Worm (Caenorhabditis elegans): ENCODE measurements around the gene K12D9.1.

Gene K12D9.1

ce11 chrV:2999736-3000135 is 14.5 kb upstream of the K12D9.1 start, which contains the start of gene srw-119:
srw-119 (minus strand) TSS chrV:2999836.
- TF ChIP-seq egl-27 (tag; optimal IDR thresholded peaks at IDR 0.05) (no peak), snpc-4 (tag; optimal IDR thresholded peaks at IDR 0.05) (no peak), nhr-25 (tag; optimal IDR thresholded peaks at IDR 0.05) (no peak), gmeb-1 (tag; optimal IDR thresholded peaks at IDR 0.05) (no peak), nhr-237 (tag; optimal IDR thresholded peaks at IDR 0.05) (no peak), alr-1 (tag; optimal IDR thresholded peaks at IDR 0.05) (no peak)

DNA sequence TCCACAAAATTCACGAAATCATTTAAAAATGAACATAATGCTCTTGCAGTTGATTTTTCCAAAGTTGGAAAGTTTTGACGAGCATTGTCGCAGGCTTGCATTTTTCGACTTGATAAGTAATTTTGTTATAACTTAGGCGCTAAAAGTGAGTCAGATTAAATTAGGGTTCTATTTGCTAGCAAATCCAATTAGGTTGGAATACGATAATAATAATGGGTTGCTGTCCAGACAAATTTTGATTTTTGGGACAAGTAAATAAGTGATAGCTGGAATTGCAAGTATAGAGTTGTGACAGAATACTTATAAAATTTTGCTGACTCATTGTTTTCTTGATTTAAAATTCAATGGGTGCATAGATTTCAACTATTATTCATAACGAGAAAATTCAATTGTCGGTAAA is 8.3 kb upstream of the K12D9.1 start, which contains the start of gene srw-112:
srw-112 (minus strand) TSS at position 101 of the 400 bp plus-strand sequence.
- no peak for TF ChIP-seq blmp-1 (tag; optimal IDR thresholded peaks at IDR 0.05; ENCODE audit: insufficient read depth)
- TF ChIP-seq ceh-82 (tag; optimal IDR thresholded peaks at IDR 0.05): no peak
- no peak for TF ChIP-seq ZK546.5 (tag; optimal IDR thresholded peaks at IDR 0.05)
- TF ChIP-seq mab-5 (tag; optimal IDR thresholded peaks at IDR 0.05): no peak
- no peak for TF ChIP-seq ama-1 (optimal IDR thresholded peaks at IDR 0.05)
- TF ChIP-seq unc-62 (GFP tag; optimal IDR thresholded peaks at IDR 0.05): no peak
- no peak for TF ChIP-seq elt-3 (tag; optimal IDR thresholded peaks at IDR 0.05)
- TF ChIP-seq fos-1 (tag; optimal IDR thresholded peaks at IDR 0.05): no peak
- TF ChIP-seq unc-39 (tag; optimal IDR thresholded peaks at IDR 0.05): no peak
- TF ChIP-seq lin-39 (tag; optimal IDR thresholded peaks at IDR 0.05): no peak
- no peak for TF ChIP-seq unc-55 (GFP tag; optimal IDR thresholded peaks at IDR 0.05)
- no peak for TF ChIP-seq crh-2 (tag; optimal IDR thresholded peaks at IDR 0.05)
- TF ChIP-seq nhr-6 (tag; optimal IDR thresholded peaks at IDR 0.05): no peak
- no peak for TF ChIP-seq peb-1 (tag; optimal IDR thresholded peaks at IDR 0.05)
- no peak for TF ChIP-seq ztf-1 (GFP tag; conservative IDR thresholded peaks at IDR 0.05)
- no peak for TF ChIP-seq ztf-4 (tag; optimal IDR thresholded peaks at IDR 0.05)
- no peak for TF ChIP-seq nhr-25 (tag; optimal IDR thresholded peaks at IDR 0.05)
- no peak for TF ChIP-seq nhr-77 (tag; optimal IDR thresholded peaks at IDR 0.05)

DNA sequence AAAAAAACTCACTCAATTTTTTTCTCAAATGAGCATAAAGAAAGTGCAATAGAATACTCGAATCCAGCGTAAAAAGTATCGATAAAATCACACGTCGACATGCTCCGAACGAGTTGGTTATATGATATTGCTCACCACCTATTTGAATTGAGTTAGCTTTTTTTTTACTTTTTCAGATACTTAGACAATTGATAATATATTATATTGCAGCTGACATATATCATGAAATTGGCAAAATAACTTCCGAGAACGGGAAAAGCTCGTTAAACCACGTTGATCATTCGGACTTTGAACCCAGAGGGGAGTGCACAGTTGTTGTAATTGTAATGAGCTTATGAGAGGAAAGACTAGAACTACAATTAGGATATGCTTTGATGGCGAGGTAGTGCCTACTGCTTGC is 3.8 kb upstream of the K12D9.1 start, which contains the start of gene srw-136:
srw-136 (minus strand) TSS at position 101 of the 400 bp plus-strand sequence.
- TF ChIP-seq sma-9 (GFP tag; optimal IDR thresholded peaks at IDR 0.05) (no peak), sma-9 (tag; optimal IDR thresholded peaks at IDR 0.05) (no peak), gmeb-1 (tag; optimal IDR thresholded peaks at IDR 0.05) (no peak), alr-1 (tag; optimal IDR thresholded peaks at IDR 0.05) (no peak), nhr-23 (tag; optimal IDR thresholded peaks at IDR 0.05) (no peak), F13H6.1 (tag; optimal IDR thresholded peaks at IDR 0.05) (no peak), ceh-16 (tag; optimal IDR thresholded peaks at IDR 0.05) (no peak), mbf-1 (tag; optimal IDR thresholded peaks at IDR 0.05) (no peak), ztf-1 (GFP tag; conservative IDR thresholded peaks at IDR 0.05) (no peak), nhr-129 (tag; optimal IDR thresholded peaks at IDR 0.05) (no peak), ztf-4 (tag; optimal IDR thresholded peaks at IDR 0.05) (no peak), mdl-1 (tag; optimal IDR thresholded peaks at IDR 0.05) (no peak)

DNA sequence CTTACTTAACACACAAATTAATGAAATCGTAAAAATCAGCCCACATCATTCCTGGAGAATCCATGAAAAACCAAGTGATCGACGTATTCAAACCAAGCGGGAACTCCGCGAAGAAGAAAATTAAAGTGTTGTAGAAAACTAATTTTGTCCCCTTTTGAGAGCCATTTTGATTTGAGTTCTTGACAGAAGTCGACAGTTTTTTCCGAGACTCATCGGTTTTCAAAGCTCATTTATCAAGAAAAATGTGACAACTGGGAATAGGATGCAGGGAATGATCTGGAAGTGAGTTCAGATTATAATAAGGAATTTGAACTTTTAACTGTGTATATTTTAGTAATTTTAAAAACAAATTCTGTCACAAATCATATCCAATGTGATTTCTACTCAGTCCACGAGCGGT is 2.9 kb upstream of the K12D9.1 start, which contains the start of gene srw-135:
srw-135 (minus strand) TSS at position 101 of the 400 bp plus-strand sequence.
- TF ChIP-seq elt-3 (tag; optimal IDR thresholded peaks at IDR 0.05): no peak

DNA sequence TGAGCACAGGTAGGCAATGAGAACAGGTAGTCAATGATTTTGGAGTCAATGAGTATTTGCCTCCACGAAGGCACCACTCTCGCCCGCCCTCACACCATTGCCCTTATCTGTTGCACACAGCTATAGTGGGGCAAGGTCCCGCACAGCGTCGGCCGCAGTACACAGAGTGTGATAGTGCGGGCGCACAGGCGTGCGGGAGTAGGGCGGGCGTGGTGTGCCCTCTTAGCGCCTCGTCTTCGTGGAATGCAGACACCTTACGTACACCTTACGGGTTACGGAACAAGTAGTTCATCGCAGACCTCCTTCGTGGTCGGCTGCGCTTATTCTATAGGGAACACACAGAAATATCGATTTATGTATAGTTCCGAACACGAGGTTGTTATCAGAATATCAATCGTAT is 3.6 kb downstream of the K12D9.1 start:
- TF ChIP-seq lin-39 (tag; optimal IDR thresholded peaks at IDR 0.05) (no peak), nhr-12 (tag; optimal IDR thresholded peaks at IDR 0.05) (no peak), crh-2 (tag; optimal IDR thresholded peaks at IDR 0.05) (no peak), unc-39 (tag; optimal IDR thresholded peaks at IDR 0.05) (no peak), mbf-1 (tag; optimal IDR thresholded peaks at IDR 0.05) (no peak), ceh-82 (tag; optimal IDR thresholded peaks at IDR 0.05) (no peak), ztf-1 (GFP tag; conservative IDR thresholded peaks at IDR 0.05) (no peak), lin-11 (tag; optimal IDR thresholded peaks at IDR 0.05) (no peak), elt-1 (tag; optimal IDR thresholded peaks at IDR 0.05) (no peak), mab-5 (tag; optimal IDR thresholded peaks at IDR 0.05) (no peak), Y55F3AM.14 (GFP tag; optimal IDR thresholded peaks at IDR 0.05) (no peak), egl-27 (tag; optimal IDR thresholded peaks at IDR 0.05) (no peak), nhr-129 (tag; optimal IDR thresholded peaks at IDR 0.05) (no peak)
